Fruit fly (Drosophila melanogaster) whole organism, embryonic: ENCODE results near the gene Papss.
A peak's percentile ranks its signal among the peaks of the same experiment; 100 is the strongest.

Source experiments
- Atf-2 ChIP-seq: fragments of 200-800 bp; sonication (Bioruptor generic); optimal IDR thresholded peaks from 2 replicates; lab custom pipeline; 2016; ENCODE audit warnings: missing biosample characterization, missing genetic modification characterization
- CG12744 ChIP-seq: fragments of 200-800 bp; sonication (Bioruptor generic); optimal IDR thresholded peaks from 2 replicates; lab custom pipeline; 2016; ENCODE audit warnings: missing biosample characterization, missing genetic modification characterization
- CG13775 ChIP-seq: fragments of 200-800 bp; sonication (Bioruptor generic); optimal IDR thresholded peaks from 3 replicates; lab custom pipeline; 2017; ENCODE audit warnings: missing biosample characterization, mild to moderate bottlenecking, missing genetic modification characterization
- CG14965 ChIP-seq: fragments of 200-800 bp; sonication (Bioruptor generic); optimal IDR thresholded peaks from 2 replicates; lab custom pipeline; 2016; ENCODE audit warnings: missing biosample characterization, missing genetic modification characterization, borderline replicate concordance
- CG18599 ChIP-seq: fragments of 200-800 bp; sonication (Bioruptor generic); optimal IDR thresholded peaks from 3 replicates; lab custom pipeline; 2017; ENCODE audit warnings: missing biosample characterization, missing genetic modification characterization, mild to moderate bottlenecking, moderate library complexity, missing genetic modification reagents
- CG4360 ChIP-seq: fragments of 200-800 bp; sonication (Bioruptor generic); IDR thresholded peaks from 2 replicates; pipeline ENCODE4 v1.3.6; 2022; ENCODE audit warnings: missing biosample characterization, missing genetic modification characterization
- CG7271 ChIP-seq: fragments of 200-800 bp; sonication (Bioruptor generic); optimal IDR thresholded peaks from 2 replicates; lab custom pipeline; 2018; ENCODE audit warnings: missing biosample characterization, mild to moderate bottlenecking, missing genetic modification characterization, moderate library complexity
- CTCF ChIP-seq: fragments of 200-800 bp; sonication (Bioruptor generic); optimal IDR thresholded peaks from 2 replicates; lab custom pipeline; 2017; ENCODE audit warnings: missing biosample characterization, mild to moderate bottlenecking, missing genetic modification characterization, moderate library complexity
- Fer1 ChIP-seq: fragments of 200-800 bp; sonication (Bioruptor generic); optimal IDR thresholded peaks from 2 replicates; lab custom pipeline; 2017; ENCODE audit warnings: missing biosample characterization, mild to moderate bottlenecking, missing genetic modification characterization
- PHDP ChIP-seq: fragments of 200-800 bp; sonication (Bioruptor generic); optimal IDR thresholded peaks from 3 replicates; lab custom pipeline; 2018; ENCODE audit warnings: missing biosample characterization, mild to moderate bottlenecking, missing genetic modification characterization, moderate library complexity
- Sin3A ChIP-seq: fragments of >200 bp; optimal IDR thresholded peaks from 2 replicates; lab custom pipeline; 2018
- disco-r ChIP-seq: fragments of 200-800 bp; sonication (Bioruptor generic); optimal IDR thresholded peaks from 2 replicates; lab custom pipeline; 2016; ENCODE audit warnings: missing biosample characterization, missing genetic modification characterization
- ro ChIP-seq: fragments of 200-800 bp; sonication (Bioruptor generic); IDR thresholded peaks from 2 replicates; pipeline ENCODE4 v1.3.6; 2022; ENCODE audit warnings: missing biosample characterization, missing genetic modification characterization
- sens-2 ChIP-seq: fragments of 200-800 bp; sonication (Bioruptor generic); IDR thresholded peaks from 2 replicates; pipeline ENCODE4 v1.3.6; 2022; ENCODE audit warnings: missing biosample characterization, missing genetic modification characterization

DNA sequence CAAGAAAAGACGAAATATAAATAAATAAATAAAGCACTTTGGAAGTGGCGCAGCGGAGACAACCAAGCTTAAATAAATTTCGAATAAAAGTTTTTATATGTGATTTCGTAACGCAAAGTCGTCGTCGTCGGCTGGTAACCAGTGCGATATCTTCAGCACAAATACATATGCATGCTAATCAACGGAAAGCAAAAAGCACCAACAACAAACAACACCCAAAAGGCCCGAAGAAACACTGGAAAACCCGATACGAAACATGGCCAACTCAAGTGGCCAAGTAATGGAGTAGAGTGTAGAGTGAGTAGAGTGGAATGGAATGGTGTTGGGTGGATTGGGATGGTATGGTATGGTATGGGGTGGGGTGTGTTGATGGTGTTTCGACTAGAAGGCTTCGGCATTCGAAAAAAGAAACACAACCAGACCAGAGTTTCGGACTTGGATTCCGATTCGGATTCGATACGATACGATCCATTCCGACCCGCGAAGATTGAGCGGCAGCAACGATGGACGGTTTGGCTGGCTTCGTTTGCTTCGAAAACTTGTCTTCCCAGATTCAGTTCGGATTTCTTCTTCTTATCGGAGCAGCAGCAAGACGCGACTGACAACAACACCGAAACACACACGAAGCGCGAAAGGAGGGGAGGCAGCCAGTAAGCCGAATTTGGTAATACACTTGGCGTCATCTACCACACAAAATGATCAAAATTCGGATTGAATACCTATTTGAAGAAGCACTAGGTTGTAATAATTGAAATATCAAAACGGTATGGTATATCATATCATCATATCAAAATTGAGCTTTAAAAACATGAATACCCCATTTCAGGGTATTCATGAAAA lies 57.7 kb downstream of the Papss start:
- TF ChIP-seq ro (GFP tag; lab: Robert Waterston, UW): no peak; the same call in 1 of the 2 replicates
- peak; percentile 51 for TF ChIP-seq CG7271 (tag; lab: Kevin White, UChicago)
- peak; percentile 95 for TF ChIP-seq PHDP (tag; lab: Kevin White, UChicago)
- TF ChIP-seq CG18599: peak; percentile 78
- TF ChIP-seq sens-2 (GFP tag; lab: Robert Waterston, UW): peak; percentile 90
- peak; percentile 92 for TF ChIP-seq CG12744 (GFP tag; lab: Kevin White, UChicago)
- peak; percentile 92 for TF ChIP-seq Fer1 (GFP tag; lab: Kevin White, UChicago)
- TF ChIP-seq Sin3A (lab: Kevin White, UChicago): no peak
- TF ChIP-seq CG14965 (GFP tag; lab: Kevin White, UChicago): peak; percentile 77
- peak; percentile 51 for TF ChIP-seq CTCF (GFP tag; lab: Kevin White, UChicago)
- peak; percentile 87 for TF ChIP-seq CG13775 (GFP tag; lab: Kevin White, UChicago)
- peak; percentile 92 for TF ChIP-seq Atf-2 (GFP tag; lab: Kevin White, UChicago)
- TF ChIP-seq disco-r (GFP tag; lab: Kevin White, UChicago): peak; percentile 94
- TF ChIP-seq CG4360: peak; percentile 41
